Worm (Caenorhabditis elegans) whole organism, young adult: ENCODE data around the gene ppm-1.G.

Experiments
- B0261.1 ChIP-seq: sonication (generic microtip); optimal IDR thresholded peaks from 2 replicates; lab custom pipeline; 2016; ENCODE audit warnings: mild to moderate bottlenecking, missing genetic modification characterization, moderate library complexity, missing compliant biosample characterization
- C17E4.6 ChIP-seq: fragments of 200-800 bp; sonication (Bioruptor generic); IDR thresholded peaks from 2 replicates; pipeline ENCODE4 v1.3.6; 2022; ENCODE audit warnings: missing genetic modification reagents, missing genetic modification characterization, missing compliant biosample characterization
- D2030.7 ChIP-seq: fragments of 200-800 bp; sonication (Bioruptor generic); IDR thresholded peaks from 2 replicates; pipeline ENCODE4 v1.3.6; 2022; ENCODE audit warnings: missing genetic modification reagents, missing genetic modification characterization, missing compliant biosample characterization
- F23B12.7 ChIP-seq: sonication (generic microtip); optimal IDR thresholded peaks from 2 replicates; lab custom pipeline; 2017; ENCODE audit warnings: missing genetic modification characterization, mild to moderate bottlenecking, missing compliant biosample characterization, antibody characterized with exemption, moderate library complexity; ENCODE audit not compliant: insufficient read depth
- F33H1.4 ChIP-seq: fragments of 200-800 bp; sonication (Bioruptor generic); IDR thresholded peaks from 2 replicates; pipeline ENCODE4 v1.3.6; 2022; ENCODE audit warnings: missing genetic modification reagents, missing genetic modification characterization, missing compliant biosample characterization
- F57C9.4 ChIP-seq: sonication (generic microtip); optimal IDR thresholded peaks from 2 replicates; lab custom pipeline; 2017; ENCODE audit warnings: mild to moderate bottlenecking, missing genetic modification characterization, missing compliant biosample characterization
- K12H6.12 ChIP-seq: fragments of 200-800 bp; sonication (Bioruptor generic); optimal IDR thresholded peaks from 2 replicates; lab custom pipeline; 2018; ENCODE audit warnings: mild to moderate bottlenecking, missing genetic modification characterization, missing compliant biosample characterization
- T26A5.8 ChIP-seq: sonication (generic microtip); optimal IDR thresholded peaks from 2 replicates; lab custom pipeline; 2016; ENCODE audit warnings: missing genetic modification characterization, missing compliant biosample characterization
- Y53F4B.3 ChIP-seq: fragments of 200-800 bp; sonication (Bioruptor generic); IDR thresholded peaks from 2 replicates; pipeline ENCODE4 v1.3.6; 2022; ENCODE audit warnings: missing genetic modification reagents, missing genetic modification characterization, missing compliant biosample characterization
- aptf-2 ChIP-seq: fragments of 200-800 bp; sonication (Bioruptor generic); conservative IDR thresholded peaks from 2 replicates; pipeline ENCODE4 v1.3.6; 2022; ENCODE audit warnings: missing genetic modification reagents, missing genetic modification characterization, missing compliant biosample characterization
- atf-7 ChIP-seq: sonication (generic microtip); optimal IDR thresholded peaks from 2 replicates; lab custom pipeline; 2017; ENCODE audit warnings: mild to moderate bottlenecking, missing genetic modification characterization, missing compliant biosample characterization
- bed-1 ChIP-seq: fragments of 200-800 bp; sonication (Bioruptor generic); IDR thresholded peaks from 2 replicates; pipeline ENCODE4 v1.3.6; 2022; ENCODE audit warnings: missing genetic modification reagents, missing genetic modification characterization, missing compliant biosample characterization
- ccch-3 ChIP-seq: fragments of 200-800 bp; sonication (Bioruptor generic); optimal IDR thresholded peaks from 2 replicates; lab custom pipeline; 2018; ENCODE audit warnings: mild to moderate bottlenecking, missing genetic modification characterization, missing compliant biosample characterization
- cebp-2 ChIP-seq: fragments of 200-800 bp; sonication (Bioruptor generic); IDR thresholded peaks from 2 replicates; pipeline ENCODE4 v1.3.6; 2022; ENCODE audit warnings: missing genetic modification characterization, missing compliant biosample characterization
- ceh-100 ChIP-seq: fragments of 200-800 bp; sonication (Bioruptor generic); IDR thresholded peaks from 2 replicates; pipeline ENCODE4 v1.3.6; 2022; ENCODE audit warnings: missing genetic modification reagents, missing genetic modification characterization, missing compliant biosample characterization
- ceh-27 ChIP-seq: fragments of 200-800 bp; sonication (Bioruptor generic); optimal IDR thresholded peaks from 2 replicates; lab custom pipeline; 2018; ENCODE audit warnings: mild to moderate bottlenecking, missing genetic modification characterization, moderate library complexity, missing compliant biosample characterization
- ceh-58 ChIP-seq: fragments of 200-800 bp; sonication (Bioruptor generic); IDR thresholded peaks from 2 replicates; pipeline ENCODE4 v1.3.6; 2022; ENCODE audit warnings: missing genetic modification characterization, missing compliant biosample characterization
- ceh-91 ChIP-seq: fragments of 200-800 bp; sonication (Bioruptor generic); IDR thresholded peaks from 2 replicates; pipeline ENCODE4 v1.3.6; 2022; ENCODE audit warnings: missing genetic modification reagents, missing genetic modification characterization, missing compliant biosample characterization
- dox-1 ChIP-seq: fragments of 200-800 bp; sonication (Bioruptor generic); IDR thresholded peaks from 2 replicates; pipeline ENCODE4 v1.3.6; 2022; ENCODE audit warnings: missing genetic modification reagents, missing genetic modification characterization, missing compliant biosample characterization
- dpl-1 ChIP-seq: fragments of 150-350 bp; optimal IDR thresholded peaks from 2 replicates; lab custom pipeline; 2014; ENCODE audit warnings: missing biosample characterization, missing genetic modification reagents, missing genetic modification characterization
- efl-1 ChIP-seq: fragments of 150-350 bp; optimal IDR thresholded peaks from 2 replicates; lab custom pipeline; 2014; ENCODE audit warnings: missing biosample characterization, missing genetic modification reagents, missing genetic modification characterization
- egrh-3 ChIP-seq: fragments of 200-800 bp; sonication (Bioruptor generic); IDR thresholded peaks from 2 replicates; pipeline ENCODE4 v1.3.6; 2022; ENCODE audit warnings: missing genetic modification reagents, missing genetic modification characterization, missing compliant biosample characterization
- ets-4 ChIP-seq: fragments of 200-800 bp; sonication (Bioruptor generic); optimal IDR thresholded peaks from 2 replicates; lab custom pipeline; 2018; ENCODE audit warnings: mild to moderate bottlenecking, missing genetic modification characterization, missing compliant biosample characterization
- gei-17 ChIP-seq: fragments of 200-800 bp; sonication (Bioruptor generic); optimal IDR thresholded peaks from 2 replicates; lab custom pipeline; 2018; ENCODE audit warnings: mild to moderate bottlenecking, missing genetic modification characterization, missing compliant biosample characterization
- hlh-26 ChIP-seq: fragments of 200-800 bp; sonication (Bioruptor generic); conservative IDR thresholded peaks from 2 replicates; pipeline ENCODE4 v1.3.6; 2022; ENCODE audit warnings: missing genetic modification reagents, missing genetic modification characterization, missing compliant biosample characterization
- hmg-1.2 ChIP-seq: fragments of 200-800 bp; sonication (Bioruptor generic); IDR thresholded peaks from 2 replicates; pipeline ENCODE4 v1.3.6; 2022; ENCODE audit warnings: missing genetic modification reagents, missing genetic modification characterization, missing compliant biosample characterization
- hsf-1 ChIP-seq: fragments of 200-800 bp; sonication (Bioruptor generic); IDR thresholded peaks from 2 replicates; pipeline ENCODE4 v1.3.6; 2022; ENCODE audit warnings: missing genetic modification reagents, missing genetic modification characterization, missing compliant biosample characterization
- let-607 ChIP-seq, 2 experiments: fragments of 200-800 bp in 1 of 2; sonication (Bioruptor generic) in 1 of 2; sonication (generic microtip) in 1 of 2; optimal IDR thresholded peaks; 2 replicates each; lab custom pipeline; 2016 to 2018; ENCODE audit warnings: mild to moderate bottlenecking in 2 of 2, missing compliant biosample characterization in 2 of 2, missing genetic modification characterization in 2 of 2, moderate library complexity in 2 of 2, missing genotype in 1 of 2
- lin-54 ChIP-seq: fragments of 200-800 bp; sonication (Bioruptor generic); optimal IDR thresholded peaks from 2 replicates; lab custom pipeline; 2018; ENCODE audit warnings: mild to moderate bottlenecking, missing genetic modification characterization, missing compliant biosample characterization
- lsy-27 ChIP-seq: sonication (generic microtip); optimal IDR thresholded peaks from 2 replicates; lab custom pipeline; 2017; ENCODE audit warnings: missing genetic modification characterization, mild to moderate bottlenecking, missing compliant biosample characterization, antibody characterized with exemption, missing genotype, borderline replicate concordance; ENCODE audit not compliant: insufficient read depth
- madf-10 ChIP-seq: sonication (generic microtip); optimal IDR thresholded peaks from 2 replicates; lab custom pipeline; 2016; ENCODE audit warnings: mild to moderate bottlenecking, missing genetic modification characterization, missing compliant biosample characterization
- madf-8 ChIP-seq: fragments of 200-800 bp; sonication (Bioruptor generic); conservative IDR thresholded peaks from 2 replicates; pipeline ENCODE4 v1.3.6; 2022; ENCODE audit warnings: missing genetic modification reagents, missing genetic modification characterization, missing compliant biosample characterization
- mes-4 ChIP-seq: sonication (generic microtip); optimal IDR thresholded peaks from 2 replicates; lab custom pipeline; 2016; ENCODE audit warnings: missing genotype, missing genetic modification characterization, missing compliant biosample characterization
- nfyb-1 ChIP-seq: fragments of 200-800 bp; sonication (Bioruptor generic); IDR thresholded peaks from 2 replicates; pipeline ENCODE4 v1.3.6; 2022; ENCODE audit warnings: missing genetic modification reagents, missing genetic modification characterization, missing compliant biosample characterization
- nhr-120 ChIP-seq: fragments of 200-800 bp; sonication (Bioruptor generic); IDR thresholded peaks from 2 replicates; pipeline ENCODE4 v1.3.6; 2022; ENCODE audit warnings: missing genetic modification characterization, missing compliant biosample characterization
- nhr-80 ChIP-seq: sonication (generic microtip); optimal IDR thresholded peaks from 2 replicates; lab custom pipeline; 2016; ENCODE audit warnings: missing genetic modification characterization, missing compliant biosample characterization
- pha-4 ChIP-seq: fragments of 150-350 bp; sonication (generic microtip); optimal IDR thresholded peaks from 2 replicates; lab custom pipeline; 2014; ENCODE audit warnings: missing biosample characterization, missing genetic modification reagents, missing genetic modification characterization
- rec-8 ChIP-seq, 2 experiments: sonication (generic microtip); optimal IDR thresholded peaks; 2 replicates each; lab custom pipeline; 2016; ENCODE audit warnings: mild to moderate bottlenecking in 2 of 2, missing genetic modification characterization in 2 of 2, missing genetic modification reagents in 2 of 2, missing genotype in 2 of 2, missing biosample characterization in 1 of 2, missing compliant biosample characterization in 1 of 2, moderate library complexity in 1 of 2
- repo-1 ChIP-seq: sonication (generic microtip); optimal IDR thresholded peaks from 2 replicates; lab custom pipeline; 2017; ENCODE audit warnings: mild to moderate bottlenecking, missing genetic modification characterization, missing compliant biosample characterization
- rpc-1 ChIP-seq, 2 experiments: fragments of 150-350 bp in 1 of 2; sonication (generic microtip) in 1 of 2; optimal IDR thresholded peaks; 2 replicates each; lab custom pipeline; 2014 to 2018; ENCODE audit warnings: missing biosample characterization in 1 of 2, missing genetic modification characterization in 1 of 2, missing genetic modification reagents in 1 of 2, missing genotype in 1 of 2
- sea-2 ChIP-seq: fragments of 200-800 bp; sonication (Bioruptor generic); IDR thresholded peaks from 2 replicates; pipeline ENCODE4 v1.3.6; 2022; ENCODE audit warnings: missing genetic modification characterization, missing compliant biosample characterization
- somi-1 ChIP-seq: fragments of 200-800 bp; sonication (Bioruptor generic); optimal IDR thresholded peaks from 2 replicates; lab custom pipeline; 2018; ENCODE audit warnings: mild to moderate bottlenecking, missing genetic modification characterization, missing compliant biosample characterization
- tbp1 ChIP-seq: fragments of 200-800 bp; sonication (Bioruptor generic); optimal IDR thresholded peaks from 2 replicates; lab custom pipeline; 2018; ENCODE audit warnings: mild to moderate bottlenecking, missing genetic modification characterization, missing compliant biosample characterization
- tlf-1 ChIP-seq: fragments of 200-800 bp; sonication (Bioruptor generic); optimal IDR thresholded peaks from 2 replicates; lab custom pipeline; 2018; ENCODE audit warnings: mild to moderate bottlenecking, missing genetic modification characterization, missing compliant biosample characterization
- unc-130 ChIP-seq: sonication (generic microtip); optimal IDR thresholded peaks from 2 replicates; lab custom pipeline; 2016; ENCODE audit warnings: missing genetic modification reagents, missing genetic modification characterization, missing compliant biosample characterization
- zim-3 ChIP-seq: sonication (generic microtip); optimal IDR thresholded peaks from 2 replicates; lab custom pipeline; 2017; ENCODE audit warnings: mild to moderate bottlenecking, missing genetic modification characterization, moderate library complexity, missing compliant biosample characterization
- ztf-25 ChIP-seq: fragments of 200-800 bp; sonication (Bioruptor generic); IDR thresholded peaks from 2 replicates; pipeline ENCODE4 v1.3.6; 2022; ENCODE audit warnings: missing genetic modification reagents, missing genetic modification characterization, missing compliant biosample characterization
- ztf-26 ChIP-seq: sonication (generic microtip); optimal IDR thresholded peaks from 2 replicates; lab custom pipeline; 2017; ENCODE audit warnings: missing genetic modification characterization, missing compliant biosample characterization
- ztf-28 ChIP-seq: fragments of 200-800 bp; sonication (Bioruptor generic); IDR thresholded peaks from 2 replicates; pipeline ENCODE4 v1.3.6; 2022; ENCODE audit warnings: missing genetic modification reagents, missing genetic modification characterization, missing compliant biosample characterization

Gene ppm-1.G

DNA sequence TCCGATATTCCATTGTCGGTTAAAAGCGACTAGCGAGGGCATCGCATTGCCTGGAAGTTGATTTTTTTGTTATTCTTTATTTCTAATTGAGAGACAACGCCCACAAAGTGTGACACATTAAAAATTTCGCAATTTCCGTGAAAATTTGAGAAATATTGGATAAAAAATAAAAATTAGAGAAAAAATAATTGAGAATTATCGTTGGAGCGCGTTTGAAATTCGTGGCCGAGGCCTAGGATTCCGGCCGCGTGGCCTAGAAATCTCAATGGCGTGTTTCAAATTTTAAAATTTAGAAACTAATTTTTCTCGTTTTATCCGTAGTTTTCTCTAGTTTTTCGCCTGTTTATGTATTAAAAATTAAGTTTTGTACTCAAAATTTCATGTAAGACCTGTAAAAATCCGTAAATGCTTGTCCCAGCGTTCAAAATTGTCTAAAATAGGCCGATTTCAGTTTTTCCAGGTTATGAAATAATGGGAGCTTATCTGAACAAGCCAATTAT, at the start of gene ppm-1.G, which contains the start of gene dagl-2 (continued):
- TF ChIP-seq rpc-1 (optimal IDR thresholded peaks at IDR 0.05; lab: Kevin White, UChicago) (no peak), rpc-1 (tag; optimal IDR thresholded peaks at IDR 0.05; lab: Kevin White, UChicago) (no peak), zim-3 (no peak), gei-17 (no peak), ceh-58 (no peak), bed-1 (GFP tag; lab: Robert Waterston, UW) (no peak), hsf-1 (GFP tag; lab: Robert Waterston, UW) (no peak), nfyb-1 (GFP tag; lab: Robert Waterston, UW) (no peak), aptf-2 (GFP tag; lab: Robert Waterston, UW) (peak; percentile 62; the same call in 1 of the 2 replicates), C17E4.6 (GFP tag; lab: Robert Waterston, UW) (no peak), pha-4 (tag; lab: Kevin White, UChicago) (no peak), sea-2 (GFP tag; lab: Robert Waterston, UW) (no peak), F33H1.4 (GFP tag; lab: Robert Waterston, UW) (peak; percentile 47; the same call in 1 of the 2 replicates), D2030.7 (GFP tag; lab: Robert Waterston, UW) (no peak), efl-1 (GFP tag; lab: Kevin White, UChicago) (no peak), F57C9.4 (tag; lab: Kevin White, UChicago) (no peak), ztf-28 (no peak), ccch-3 (GFP tag; lab: Kevin White, UChicago) (no peak), lsy-27 (no peak), unc-130 (peak; percentile 42), F23B12.7 (tag; lab: Kevin White, UChicago) (peak; percentile 63), atf-7 (tag; lab: Kevin White, UChicago) (no peak), nhr-80 (peak; percentile 28), T26A5.8 (tag; lab: Kevin White, UChicago) (no peak), ztf-25 (GFP tag; lab: Robert Waterston, UW) (no peak), dpl-1 (no peak), lin-54 (peak; percentile 53), B0261.1 (no peak), ztf-26 (no peak), tbp1 (GFP tag; lab: Kevin White, UChicago) (no peak), ceh-100 (GFP tag; lab: Robert Waterston, UW) (no peak), let-607 (tag; optimal IDR thresholded peaks at IDR 0.05; lab: Kevin White, UChicago) (peak in 1 of 2 experiments; percentile 2), ceh-91 (no peak), rec-8 (tag; optimal IDR thresholded peaks at IDR 0.05; lab: Kevin White, UChicago) (peak in 1 of 2 experiments; percentile 3), tlf-1 (GFP tag; lab: Kevin White, UChicago) (no peak), dox-1 (peak; percentile 69), hlh-26 (GFP tag; lab: Robert Waterston, UW) (no peak), madf-10 (tag; lab: Kevin White, UChicago) (peak; percentile 22), K12H6.12 (peak; percentile 30), ets-4 (GFP tag; lab: Kevin White, UChicago) (no peak), nhr-120 (no peak), cebp-2 (GFP tag; lab: Robert Waterston, UW) (no peak), Y53F4B.3 (no peak), mes-4 (tag; lab: Kevin White, UChicago) (no peak), ceh-27 (GFP tag; lab: Kevin White, UChicago) (peak; percentile 68), madf-8 (GFP tag; lab: Robert Waterston, UW) (no peak), hmg-1.2 (peak; percentile 20; the same call in 1 of the 2 replicates), repo-1 (tag; lab: Kevin White, UChicago) (no peak), egrh-3 (GFP tag; lab: Robert Waterston, UW) (no peak), somi-1 (GFP tag; lab: Kevin White, UChicago) (no peak)
